Worm (Caenorhabditis elegans): Measurements from ENCODE around the gene srx-108.

srx-108 gene

DNA sequence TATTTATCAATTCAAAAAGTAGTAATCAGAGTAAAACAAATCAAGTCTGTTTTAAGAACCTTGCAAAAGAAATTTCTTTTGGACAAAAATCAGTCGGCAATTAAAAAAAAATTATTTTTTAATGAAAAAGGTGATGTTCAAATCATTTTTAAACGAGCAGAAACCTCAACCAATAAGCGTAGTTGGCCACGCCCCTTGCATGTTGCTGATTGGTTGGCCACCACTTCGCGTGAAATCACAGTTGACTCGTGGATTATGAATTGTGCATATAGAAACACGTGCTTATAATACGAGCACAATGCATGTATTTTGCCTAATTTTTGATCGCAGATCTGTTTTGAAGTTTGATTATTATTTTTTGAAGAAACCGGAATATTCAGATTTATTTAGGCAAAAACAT lies 40.2 kb upstream of the srx-108 start:
- no peak for TF ChIP-seq syd-9 (tag; optimal IDR thresholded peaks at IDR 0.05)
- no peak for TF ChIP-seq ceh-34 (tag; optimal IDR thresholded peaks at IDR 0.05)
- no peak for TF ChIP-seq elt-4 (tag; optimal IDR thresholded peaks at IDR 0.05)
- no peak for TF ChIP-seq elt-2 (tag; optimal IDR thresholded peaks at IDR 0.05)
- TF ChIP-seq nfya-1 (tag; optimal IDR thresholded peaks at IDR 0.05) = peak; percentile 64
- TF ChIP-seq ceh-19 (GFP tag; optimal IDR thresholded peaks at IDR 0.05) = no peak
- TF ChIP-seq pha-2 (tag; optimal IDR thresholded peaks at IDR 0.05) = no peak

DNA sequence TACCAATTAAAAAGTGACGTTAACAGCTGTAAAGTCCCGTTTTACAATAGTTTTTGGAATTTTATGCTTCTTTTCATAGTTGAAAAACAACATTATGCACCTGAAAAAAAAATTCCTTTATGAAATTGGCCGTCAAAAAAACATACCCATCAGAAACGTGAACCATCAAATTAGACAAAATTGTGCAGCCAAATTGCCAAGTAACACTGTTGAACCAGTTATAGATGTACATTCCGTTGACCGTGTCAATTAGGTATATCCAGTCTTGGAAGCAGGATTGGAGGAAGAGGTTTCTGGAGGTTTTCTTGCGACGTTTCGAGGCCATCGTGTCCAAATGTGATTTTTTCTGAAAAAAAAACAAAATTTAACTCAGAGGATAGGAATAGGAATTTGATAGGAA lies 36.1 kb upstream of the srx-108 start, which contains the start of gene srx-97:
TSS of gene srx-97 (minus strand) at position 101 of the 400 bp plus-strand sequence.
- TF ChIP-seq zip-5 (tag; optimal IDR thresholded peaks at IDR 0.05) (no peak), T23F11.4 (GFP tag; optimal IDR thresholded peaks at IDR 0.05) (no peak), ceh-34 (tag; optimal IDR thresholded peaks at IDR 0.05) (no peak), Y22D7AL.16 (tag; optimal IDR thresholded peaks at IDR 0.05) (no peak), hlh-15 (tag; optimal IDR thresholded peaks at IDR 0.05) (no peak), ama-1 (optimal IDR thresholded peaks at IDR 0.05) (no peak), gmeb-2 (tag; optimal IDR thresholded peaks at IDR 0.05) (no peak), unc-55 (GFP tag; optimal IDR thresholded peaks at IDR 0.05) (no peak), pros-1 (tag; optimal IDR thresholded peaks at IDR 0.05) (no peak), ref-2 (tag; optimal IDR thresholded peaks at IDR 0.05) (no peak)

DNA sequence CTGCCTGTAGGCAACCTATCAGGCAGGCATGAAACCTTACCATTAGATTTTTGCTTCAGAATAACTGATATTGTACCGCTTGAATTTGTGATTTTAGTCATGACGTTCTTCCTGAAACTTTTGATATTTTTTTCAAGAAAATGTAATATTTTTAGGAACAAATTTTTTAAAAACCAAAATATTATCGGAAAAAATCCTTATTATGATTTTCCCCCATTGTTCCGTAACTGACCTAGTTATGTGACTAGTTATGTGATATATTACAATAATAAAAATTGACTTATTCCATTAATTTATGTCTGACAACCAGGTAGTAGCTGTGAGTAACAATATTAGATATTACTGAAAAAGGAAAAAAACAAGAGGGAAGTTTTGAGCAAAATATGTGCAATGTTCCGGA lies 34.5 kb upstream of the srx-108 start, which contains the start of gene srx-98:
TSS of gene srx-98 (minus strand) at position 101 of the 400 bp plus-strand sequence.
- TF ChIP-seq Y22D7AL.16 (tag; optimal IDR thresholded peaks at IDR 0.05) = no peak
- no peak for TF ChIP-seq fkh-10 (GFP tag; optimal IDR thresholded peaks at IDR 0.05)
- TF ChIP-seq K09A11.1 (tag; optimal IDR thresholded peaks at IDR 0.05; ENCODE audit: insufficient read depth) = no peak
- TF ChIP-seq pqm-1 (tag; optimal IDR thresholded peaks at IDR 0.05) = no peak
- no peak for TF ChIP-seq nfya-1 (tag; optimal IDR thresholded peaks at IDR 0.05)
- no peak for TF ChIP-seq pros-1 (tag; optimal IDR thresholded peaks at IDR 0.05)
- no peak for TF ChIP-seq lin-11 (tag; optimal IDR thresholded peaks at IDR 0.05)
- TF ChIP-seq ahr-1 (tag; optimal IDR thresholded peaks at IDR 0.05) = no peak
- TF ChIP-seq tbx-7 (tag; optimal IDR thresholded peaks at IDR 0.05) = no peak
- TF ChIP-seq unc-86 (tag; optimal IDR thresholded peaks at IDR 0.05) = no peak

DNA sequence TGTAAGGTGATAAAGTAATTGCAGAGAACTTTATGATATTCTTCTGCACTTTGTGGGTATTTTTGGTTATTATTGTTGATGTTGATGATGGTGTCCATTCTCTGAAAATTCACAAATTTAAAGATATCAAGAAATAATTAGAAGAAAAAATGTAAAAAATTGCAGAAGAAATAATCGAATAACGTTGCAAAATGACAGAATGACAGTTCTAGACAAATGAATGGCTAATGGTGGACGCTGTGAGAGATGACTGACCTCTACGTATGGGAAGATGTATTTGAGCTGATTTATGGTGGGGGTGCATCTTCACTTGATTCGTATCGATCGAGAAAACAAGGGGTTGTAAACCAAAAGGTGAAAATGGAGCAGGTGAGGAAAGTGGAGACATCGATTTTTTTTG lies 31.9 kb upstream of the srx-108 start, which contains the start of gene sea-1:
TSS of gene sea-1 (minus strand) at position 101 of the 400 bp plus-strand sequence.
- no peak for TF ChIP-seq ceh-48 (tag; optimal IDR thresholded peaks at IDR 0.05)
- no peak for TF ChIP-seq dve-1 (tag; optimal IDR thresholded peaks at IDR 0.05)
- no peak for TF ChIP-seq gmeb-2 (tag; optimal IDR thresholded peaks at IDR 0.05)
- TF ChIP-seq ahr-1 (tag; optimal IDR thresholded peaks at IDR 0.05) = no peak
- no peak for TF ChIP-seq unc-42 (tag; optimal IDR thresholded peaks at IDR 0.05)
- TF ChIP-seq pha-2 (tag; optimal IDR thresholded peaks at IDR 0.05) = no peak
- no peak for TF ChIP-seq T23F11.4 (GFP tag; optimal IDR thresholded peaks at IDR 0.05)
- no peak for TF ChIP-seq C08G9.2 (tag; optimal IDR thresholded peaks at IDR 0.05)
- TF ChIP-seq fkh-10 (GFP tag; optimal IDR thresholded peaks at IDR 0.05) = no peak

DNA sequence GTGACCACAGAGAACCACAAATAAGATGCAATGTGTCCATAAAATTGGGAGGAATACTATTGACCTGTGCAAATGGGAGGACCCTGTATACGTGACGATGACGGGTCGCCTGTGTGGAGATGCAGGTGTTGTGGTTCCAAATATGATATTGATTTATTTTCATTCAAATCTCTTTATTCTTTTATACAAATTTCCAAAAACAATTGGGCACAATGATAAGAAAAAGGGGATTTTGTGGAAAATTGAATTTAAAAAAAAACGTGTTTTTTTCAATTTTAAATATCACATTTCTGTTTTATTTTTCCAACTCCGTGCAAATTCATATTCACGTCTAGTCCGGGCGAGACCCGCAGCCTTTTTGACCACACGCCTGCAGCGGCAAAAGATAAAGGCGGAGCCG lies 30.2 kb upstream of the srx-108 start, which contains the start of gene F19B10.2:
TSS of gene F19B10.2 (plus strand) at position 301 of the 400 bp plus-strand sequence.
- TF ChIP-seq C08G9.2 (tag; optimal IDR thresholded peaks at IDR 0.05) (no peak), elt-4 (tag; optimal IDR thresholded peaks at IDR 0.05) (no peak), sdc-2 (tag; optimal IDR thresholded peaks at IDR 0.05) (no peak), rnt-1 (tag; optimal IDR thresholded peaks at IDR 0.05) (no peak), unc-42 (tag; optimal IDR thresholded peaks at IDR 0.05) (no peak), Y22D7AL.16 (tag; optimal IDR thresholded peaks at IDR 0.05) (no peak), fkh-6 (tag; optimal IDR thresholded peaks at IDR 0.05) (no peak), ceh-30 (tag; optimal IDR thresholded peaks at IDR 0.05) (no peak), zip-5 (tag; optimal IDR thresholded peaks at IDR 0.05) (no peak), sox-2 (GFP tag; IDR thresholded peaks at IDR 0.05) (no peak), lim-6 (tag; optimal IDR thresholded peaks at IDR 0.05) (no peak), nfya-1 (tag; optimal IDR thresholded peaks at IDR 0.05) (no peak), dve-1 (tag; optimal IDR thresholded peaks at IDR 0.05) (no peak), hlh-15 (tag; optimal IDR thresholded peaks at IDR 0.05) (no peak), pqm-1 (tag; optimal IDR thresholded peaks at IDR 0.05) (no peak)
